Worm (Caenorhabditis elegans) whole organism, L2 larva: ENCODE measurements around the gene Y73B6BL.27.

Source experiments
- C34F6.9 ChIP-seq: fragments of 150-350 bp; optimal IDR thresholded peaks from 2 replicates; lab custom pipeline; 2014; ENCODE audit warnings: missing biosample characterization, missing genetic modification characterization
- F13H6.1 ChIP-seq: sonication (generic microtip); optimal IDR thresholded peaks from 2 replicates; lab custom pipeline; 2016; ENCODE audit warnings: missing genetic modification characterization, missing compliant biosample characterization
- R02D3.7 ChIP-seq: fragments of 150-350 bp; optimal IDR thresholded peaks from 2 replicates; lab custom pipeline; 2014; ENCODE audit warnings: missing biosample characterization, missing genetic modification characterization
- Y55F3AM.14 ChIP-seq: fragments of 200-800 bp; sonication (Bioruptor generic); optimal IDR thresholded peaks from 2 replicates; lab custom pipeline; 2018; ENCODE audit warnings: mild to moderate bottlenecking, missing genetic modification characterization, missing compliant biosample characterization
- alr-1 ChIP-seq: fragments of 150-350 bp; optimal IDR thresholded peaks from 2 replicates; lab custom pipeline; 2014; ENCODE audit warnings: missing biosample characterization, missing genetic modification characterization
- aly-2 ChIP-seq: fragments of 150-350 bp; optimal IDR thresholded peaks from 2 replicates; lab custom pipeline; 2014; ENCODE audit warnings: missing biosample characterization, missing genetic modification characterization
- ama-1 ChIP-seq: fragments of 150-350 bp; optimal IDR thresholded peaks from 2 replicates; lab custom pipeline; 2018; ENCODE audit warnings: inconsistent platforms
- blmp-1 ChIP-seq: sonication (generic microtip); optimal IDR thresholded peaks from 2 replicates; lab custom pipeline; 2017; ENCODE audit warnings: missing genetic modification characterization, mild to moderate bottlenecking, missing compliant biosample characterization, antibody characterized with exemption, moderate library complexity; ENCODE audit not compliant: insufficient read depth
- ceh-16 ChIP-seq: fragments of 150-350 bp; optimal IDR thresholded peaks from 2 replicates; lab custom pipeline; 2014; ENCODE audit warnings: missing biosample characterization, missing genetic modification characterization
- ceh-82 ChIP-seq: fragments of 150-350 bp; optimal IDR thresholded peaks from 2 replicates; lab custom pipeline; 2014; ENCODE audit warnings: missing biosample characterization, missing genetic modification characterization
- crh-2 ChIP-seq: sonication (generic microtip); optimal IDR thresholded peaks from 2 replicates; lab custom pipeline; 2017; ENCODE audit warnings: missing biosample characterization, missing genetic modification characterization
- dmd-4 ChIP-seq: sonication (generic microtip); optimal IDR thresholded peaks from 2 replicates; lab custom pipeline; 2017; ENCODE audit warnings: missing biosample characterization, missing genetic modification characterization
- egl-27 ChIP-seq: sonication (generic microtip); optimal IDR thresholded peaks from 3 replicates; lab custom pipeline; 2017; ENCODE audit warnings: missing biosample characterization, missing genetic modification reagents, missing genetic modification characterization
- elt-3 ChIP-seq: sonication (generic microtip); optimal IDR thresholded peaks from 2 replicates; lab custom pipeline; 2017; ENCODE audit warnings: missing biosample characterization, missing genetic modification characterization
- fos-1 ChIP-seq: fragments of 150-350 bp; optimal IDR thresholded peaks from 2 replicates; lab custom pipeline; 2014; ENCODE audit warnings: missing biosample characterization, missing genetic modification characterization
- gmeb-1 ChIP-seq: fragments of 150-350 bp; optimal IDR thresholded peaks from 2 replicates; lab custom pipeline; 2014; ENCODE audit warnings: missing biosample characterization, missing genetic modification characterization
- lin-11 ChIP-seq: fragments of 150-350 bp; sonication (generic microtip); optimal IDR thresholded peaks from 2 replicates; lab custom pipeline; 2014; ENCODE audit warnings: missing biosample characterization, missing genetic modification characterization, inconsistent platforms, mixed read lengths
- lin-13 ChIP-seq: fragments of 150-350 bp; optimal IDR thresholded peaks from 2 replicates; lab custom pipeline; 2014; ENCODE audit warnings: missing biosample characterization, missing genetic modification reagents, missing genetic modification characterization
- lin-39 ChIP-seq: fragments of 150-350 bp; optimal IDR thresholded peaks from 2 replicates; lab custom pipeline; 2014; ENCODE audit warnings: missing biosample characterization, missing genetic modification reagents, missing genetic modification characterization
- mab-5 ChIP-seq: fragments of 150-350 bp; optimal IDR thresholded peaks from 2 replicates; lab custom pipeline; 2014; ENCODE audit warnings: missing biosample characterization, missing genetic modification characterization
- mbf-1 ChIP-seq: sonication (generic microtip); optimal IDR thresholded peaks from 2 replicates; lab custom pipeline; 2017; ENCODE audit warnings: missing biosample characterization, missing genetic modification characterization
- mdl-1 ChIP-seq, 2 experiments: fragments of 150-350 bp in 1 of 2; sonication (generic microtip) in 1 of 2; optimal IDR thresholded peaks; 2 replicates each; lab custom pipeline; 2017; ENCODE audit warnings: missing biosample characterization in 2 of 2, missing genetic modification characterization in 2 of 2
- nhr-10 ChIP-seq: sonication (generic microtip); optimal IDR thresholded peaks from 2 replicates; lab custom pipeline; 2017; ENCODE audit warnings: missing biosample characterization, missing genetic modification characterization
- nhr-12 ChIP-seq: fragments of 150-350 bp; optimal IDR thresholded peaks from 2 replicates; lab custom pipeline; 2014; ENCODE audit warnings: missing biosample characterization, missing genetic modification characterization
- nhr-129 ChIP-seq: fragments of 150-350 bp; optimal IDR thresholded peaks from 2 replicates; lab custom pipeline; 2014; ENCODE audit warnings: missing biosample characterization, missing genetic modification characterization
- nhr-21 ChIP-seq: fragments of 150-350 bp; optimal IDR thresholded peaks from 2 replicates; lab custom pipeline; 2014; ENCODE audit warnings: missing biosample characterization, missing genetic modification characterization
- nhr-23 ChIP-seq: fragments of 150-350 bp; optimal IDR thresholded peaks from 2 replicates; lab custom pipeline; 2014; ENCODE audit warnings: missing biosample characterization, missing genetic modification reagents, missing genetic modification characterization
- nhr-237 ChIP-seq: fragments of 150-350 bp; optimal IDR thresholded peaks from 2 replicates; lab custom pipeline; 2014; ENCODE audit warnings: missing biosample characterization, missing genetic modification characterization
- nhr-25 ChIP-seq: fragments of 150-350 bp; sonication (generic microtip); optimal IDR thresholded peaks from 3 replicates; lab custom pipeline; 2014; ENCODE audit warnings: missing biosample characterization, missing genetic modification characterization
- nhr-6 ChIP-seq: fragments of 150-350 bp; optimal IDR thresholded peaks from 2 replicates; lab custom pipeline; 2014; ENCODE audit warnings: missing biosample characterization, missing genetic modification characterization
- peb-1 ChIP-seq: fragments of 150-350 bp; optimal IDR thresholded peaks from 2 replicates; lab custom pipeline; 2014; ENCODE audit warnings: missing biosample characterization, missing genetic modification characterization
- sma-3 ChIP-seq: sonication (generic microtip); optimal IDR thresholded peaks from 2 replicates; lab custom pipeline; 2016; ENCODE audit warnings: missing genetic modification reagents, missing genetic modification characterization, missing compliant biosample characterization
- sma-9 ChIP-seq, 2 experiments: fragments of 150-350 bp in 1 of 2; sonication (generic microtip) in 1 of 2; optimal IDR thresholded peaks; 2 replicates each; lab custom pipeline; 2014 to 2016; ENCODE audit warnings: missing genetic modification characterization in 2 of 2, mild to moderate bottlenecking in 1 of 2, missing biosample characterization in 1 of 2, missing compliant biosample characterization in 1 of 2, missing genetic modification reagents in 1 of 2, moderate library complexity in 1 of 2
- snpc-4 ChIP-seq: fragments of 150-350 bp; optimal IDR thresholded peaks from 2 replicates; lab custom pipeline; 2014; ENCODE audit warnings: missing biosample characterization, missing genetic modification characterization
- unc-39 ChIP-seq: fragments of 150-350 bp; optimal IDR thresholded peaks from 2 replicates; lab custom pipeline; 2014; ENCODE audit warnings: missing biosample characterization, missing genetic modification characterization
- unc-55 ChIP-seq: fragments of 150-350 bp; sonication (generic microtip); optimal IDR thresholded peaks from 3 replicates; lab custom pipeline; 2014; ENCODE audit warnings: missing biosample characterization, missing genetic modification reagents, missing genetic modification characterization
- unc-62 ChIP-seq: fragments of 150-350 bp; optimal IDR thresholded peaks from 2 replicates; lab custom pipeline; 2014; ENCODE audit warnings: missing biosample characterization, missing genetic modification reagents, missing genetic modification characterization
- ztf-1 ChIP-seq: fragments of 200-800 bp; sonication (Bioruptor generic); conservative IDR thresholded peaks from 2 replicates; pipeline ENCODE4 v1.3.6; 2022; ENCODE audit warnings: missing genetic modification characterization, missing compliant biosample characterization
- ztf-11 ChIP-seq: sonication (generic microtip); optimal IDR thresholded peaks from 2 replicates; lab custom pipeline; 2017; ENCODE audit warnings: missing biosample characterization, missing genetic modification characterization
- ztf-4 ChIP-seq: fragments of 150-350 bp; optimal IDR thresholded peaks from 2 replicates; lab custom pipeline; 2014; ENCODE audit warnings: missing biosample characterization, missing genetic modification characterization

Y73B6BL.27 gene

DNA sequence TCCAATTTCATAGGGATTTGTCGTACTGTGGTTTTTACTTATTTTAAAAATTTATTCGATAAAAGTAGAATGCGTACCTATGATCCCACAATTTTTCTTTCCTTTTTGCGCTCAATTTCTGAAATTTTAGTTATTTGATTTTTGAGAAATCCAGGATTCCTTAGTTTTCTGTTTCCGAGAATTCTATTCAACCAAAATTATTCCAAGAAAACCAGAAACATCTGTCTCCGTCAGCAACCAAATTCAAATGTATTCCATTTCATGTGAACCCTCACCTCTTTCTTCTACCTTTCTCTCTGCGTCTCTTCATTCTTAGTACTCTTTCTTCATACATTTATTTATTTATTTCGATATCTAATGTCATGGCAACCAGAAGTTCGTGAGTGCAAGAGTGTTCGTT, 38.7 kb upstream of the Y73B6BL.27 start:
- TF ChIP-seq mbf-1 (tag; lab: Kevin White, UChicago) (no peak), R02D3.7 (tag; lab: Kevin White, UChicago) (no peak), nhr-237 (no peak), crh-2 (no peak), alr-1 (no peak), nhr-21 (tag; lab: Kevin White, UChicago) (no peak), dmd-4 (tag; lab: Kevin White, UChicago) (no peak)

DNA sequence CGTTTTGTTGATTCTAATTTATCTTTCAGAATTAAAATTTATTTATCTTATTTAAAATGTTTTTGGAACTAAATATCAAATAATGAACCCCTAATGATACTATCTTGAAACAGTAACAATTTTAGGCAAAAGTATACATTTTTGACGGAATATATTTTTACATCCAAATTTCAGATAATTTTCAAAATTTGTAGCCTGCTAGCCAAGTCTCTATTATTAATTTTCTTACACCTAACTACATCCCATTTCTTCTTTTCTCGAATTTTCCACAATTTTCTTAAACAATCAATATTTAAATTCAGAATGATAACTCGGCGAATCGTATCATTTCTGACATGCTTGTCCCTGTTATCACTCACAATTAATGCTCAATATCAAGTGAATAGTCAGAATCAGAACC, 33.4 kb upstream of the Y73B6BL.27 start, which contains the start of gene pqn-89:
Gene pqn-89, plus strand, starts transcription at position 301 of the 400 bp plus-strand sequence.
- TF ChIP-seq blmp-1 (tag; lab: Kevin White, UChicago) (no peak), nhr-10 (tag; lab: Kevin White, UChicago) (no peak), snpc-4 (no peak), alr-1 (no peak), sma-3 (GFP tag; lab: Kevin White, UChicago) (no peak), sma-9 (GFP tag; optimal IDR thresholded peaks at IDR 0.05; lab: Kevin White, UChicago) (no peak), sma-9 (tag; optimal IDR thresholded peaks at IDR 0.05; lab: Kevin White, UChicago) (no peak), F13H6.1 (no peak), nhr-6 (tag; lab: Kevin White, UChicago) (no peak)
- TF ChIP-seq, all 48 proteins: peak for 0

ce11 chrIV:6502725-6503124, 29.7 kb upstream of the Y73B6BL.27 start:
- TF ChIP-seq crh-2 (peak; percentile 32), ztf-11 (tag; lab: Kevin White, UChicago) (no peak), gmeb-1 (tag; lab: Kevin White, UChicago) (peak; percentile 30), lin-11 (tag; lab: Kevin White, UChicago) (no peak), fos-1 (peak; percentile 95), unc-55 (GFP tag; lab: Kevin White, UChicago) (no peak), ceh-16 (no peak), F13H6.1 (peak; percentile 16)

DNA sequence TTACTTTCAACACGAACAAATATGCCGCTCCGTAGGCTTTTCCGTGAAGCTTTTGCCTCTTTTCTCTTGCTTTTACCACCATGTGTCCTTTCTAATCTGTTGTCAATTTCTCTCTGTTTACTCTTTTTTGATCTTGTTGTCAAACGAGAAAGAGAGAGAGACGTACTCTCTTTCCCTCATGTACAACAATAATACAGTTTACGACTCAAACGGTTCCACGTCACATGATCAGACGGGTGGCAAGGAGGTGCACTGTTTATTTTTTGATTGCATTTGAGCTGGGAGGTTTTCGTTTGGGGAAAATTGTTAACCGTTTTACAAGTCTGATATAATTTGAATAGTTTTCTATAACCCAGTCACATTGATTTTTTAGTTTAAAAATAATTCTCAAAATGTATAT, 27.8 kb upstream of the Y73B6BL.27 start:
- TF ChIP-seq unc-62 = no peak
- TF ChIP-seq peb-1 = no peak
- no peak for TF ChIP-seq mdl-1 (tag; optimal IDR thresholded peaks at IDR 0.05; lab: Kevin White, UChicago)
- no peak for TF ChIP-seq lin-11 (tag; lab: Kevin White, UChicago)
- TF ChIP-seq dmd-4 (tag; lab: Kevin White, UChicago) = no peak
- no peak for TF ChIP-seq mbf-1 (tag; lab: Kevin White, UChicago)
- no peak for TF ChIP-seq ceh-82 (tag; lab: Kevin White, UChicago)
- TF ChIP-seq sma-9 (GFP tag; optimal IDR thresholded peaks at IDR 0.05; lab: Kevin White, UChicago) = peak; percentile 55
- no peak for TF ChIP-seq sma-9 (tag; optimal IDR thresholded peaks at IDR 0.05; lab: Kevin White, UChicago)
- no peak for TF ChIP-seq lin-13 (GFP tag; lab: Kevin White, UChicago)
- peak; percentile 49 for TF ChIP-seq crh-2
- no peak for TF ChIP-seq ama-1 (lab: Kevin White, UChicago)
- TF ChIP-seq fos-1 = peak; percentile 20
- TF ChIP-seq ztf-4 = no peak
- TF ChIP-seq lin-39 (tag; lab: Kevin White, UChicago) = no peak
- TF ChIP-seq nhr-25 = no peak
- no peak for TF ChIP-seq nhr-237
- TF ChIP-seq nhr-12 (tag; lab: Kevin White, UChicago) = no peak
- TF ChIP-seq elt-3 (tag; lab: Kevin White, UChicago) = no peak
- no peak for TF ChIP-seq egl-27 (tag; lab: Kevin White, UChicago)
- no peak for TF ChIP-seq ztf-1 (GFP tag; lab: Robert Waterston, UW)
- TF ChIP-seq nhr-10 (tag; lab: Kevin White, UChicago) = no peak
- peak; percentile 81 for TF ChIP-seq F13H6.1
- no peak for TF ChIP-seq ztf-11 (tag; lab: Kevin White, UChicago)
- TF ChIP-seq aly-2 (tag; lab: Kevin White, UChicago) = no peak
- TF ChIP-seq C34F6.9 (tag; lab: Kevin White, UChicago) = no peak
- no peak for TF ChIP-seq nhr-21 (tag; lab: Kevin White, UChicago)
- no peak for TF ChIP-seq ceh-16
- no peak for TF ChIP-seq R02D3.7 (tag; lab: Kevin White, UChicago)
- TF ChIP-seq nhr-129 (tag; lab: Kevin White, UChicago) = peak; percentile 76
- TF ChIP-seq unc-39 (tag; lab: Kevin White, UChicago) = no peak
- no peak for TF ChIP-seq mab-5 (tag; lab: Kevin White, UChicago)
- TF ChIP-seq gmeb-1 (tag; lab: Kevin White, UChicago) = peak; percentile 35
- no peak for TF ChIP-seq Y55F3AM.14 (GFP tag; lab: Kevin White, UChicago)
- no peak for TF ChIP-seq blmp-1 (tag; lab: Kevin White, UChicago)
- TF ChIP-seq sma-3 (GFP tag; lab: Kevin White, UChicago) = peak; percentile 12
- no peak for TF ChIP-seq nhr-23 (tag; lab: Kevin White, UChicago)
- no peak for TF ChIP-seq snpc-4
- TF ChIP-seq, all 48 proteins: peak for 7
